Fruit fly (Drosophila melanogaster) whole organism, wandering third instar larva: ENCODE measurements around the gene Lsm12a.

Experiments
- CG32264 ChIP-seq: fragments of 200-800 bp; sonication (Bioruptor generic); optimal IDR thresholded peaks from 2 replicates; lab custom pipeline; 2016; ENCODE audit warnings: missing biosample characterization, missing genetic modification characterization
- Dfd ChIP-seq: fragments of >200 bp; optimal IDR thresholded peaks from 2 replicates; lab custom pipeline; 2017; ENCODE audit warnings: missing biosample characterization, missing genetic modification characterization
- Dif ChIP-seq: fragments of 200-275, 200-300 bp; sonication (Bioruptor generic); optimal IDR thresholded peaks from 2 replicates; lab custom pipeline; 2018; ENCODE audit warnings: missing biosample characterization, missing genetic modification characterization; ENCODE audit not compliant: partially characterized antibody
- GATAd ChIP-seq: sonication (Bioruptor generic); optimal IDR thresholded peaks from 2 replicates; lab custom pipeline; 2016; ENCODE audit warnings: missing biosample characterization, missing genetic modification characterization
- Hnf4 ChIP-seq: fragments of 200-800 bp; sonication (Bioruptor generic); optimal IDR thresholded peaks from 2 replicates; lab custom pipeline; 2016; ENCODE audit warnings: missing biosample characterization, mild to moderate bottlenecking, missing genetic modification characterization
- Hr78 ChIP-seq: fragments of >200 bp; optimal IDR thresholded peaks from 2 replicates; lab custom pipeline; 2017; ENCODE audit warnings: missing biosample characterization, missing genetic modification characterization
- Hr83 ChIP-seq: fragments of 200-300 bp; sonication (Bioruptor generic); optimal IDR thresholded peaks from 2 replicates; lab custom pipeline; 2016; ENCODE audit warnings: missing biosample characterization, mild to moderate bottlenecking, missing genetic modification characterization, moderate library complexity; ENCODE audit not compliant: poor library complexity, severe bottlenecking
- Mio ChIP-seq: sonication (Bioruptor generic); optimal IDR thresholded peaks from 2 replicates; lab custom pipeline; 2016; ENCODE audit warnings: missing biosample characterization, missing genetic modification characterization
- Myc ChIP-seq: fragments of >200 bp; optimal IDR thresholded peaks from 2 replicates; lab custom pipeline; 2017
- OdsH ChIP-seq: fragments of 200-800 bp; sonication (Bioruptor generic); optimal IDR thresholded peaks from 2 replicates; lab custom pipeline; 2016; ENCODE audit warnings: missing biosample characterization, mild to moderate bottlenecking, missing genetic modification characterization
- br ChIP-seq: fragments of 200-800 bp; sonication (Bioruptor generic); optimal IDR thresholded peaks from 2 replicates; lab custom pipeline; 2016; ENCODE audit warnings: missing biosample characterization, missing genetic modification characterization
- brk ChIP-seq: fragments of 200-800 bp; sonication (Bioruptor generic); optimal IDR thresholded peaks from 2 replicates; lab custom pipeline; 2016; ENCODE audit warnings: missing biosample characterization, mild to moderate bottlenecking, missing genetic modification characterization
- dmrt93B ChIP-seq: fragments of 200-800 bp; sonication (Bioruptor generic); optimal IDR thresholded peaks from 2 replicates; lab custom pipeline; 2018; ENCODE audit warnings: missing biosample characterization, mild to moderate bottlenecking, missing genetic modification characterization
- ey ChIP-seq: fragments of 200-800 bp; sonication (Bioruptor generic); optimal IDR thresholded peaks from 2 replicates; lab custom pipeline; 2016; ENCODE audit warnings: missing biosample characterization, missing genetic modification characterization
- h ChIP-seq: fragments of 200-800 bp; sonication (Bioruptor generic); optimal IDR thresholded peaks from 3 replicates; lab custom pipeline; 2016; ENCODE audit warnings: missing biosample characterization, mild to moderate bottlenecking, missing genetic modification characterization
- jim ChIP-seq: fragments of 175-275, 200-325 bp; sonication (Bioruptor generic); optimal IDR thresholded peaks from 2 replicates; lab custom pipeline; 2016; ENCODE audit warnings: missing biosample characterization, mild to moderate bottlenecking, missing genetic modification characterization
- psq ChIP-seq: fragments of 200-800 bp; sonication (Bioruptor generic); optimal IDR thresholded peaks from 3 replicates; lab custom pipeline; 2017; ENCODE audit warnings: missing biosample characterization, mild to moderate bottlenecking, missing genetic modification characterization, moderate library complexity
- sage ChIP-seq: fragments of 200-800 bp; sonication (Bioruptor generic); optimal IDR thresholded peaks from 2 replicates; lab custom pipeline; 2016; ENCODE audit warnings: missing biosample characterization, mild to moderate bottlenecking, missing genetic modification characterization
- sv ChIP-seq: fragments of 200-800 bp; sonication (Bioruptor generic); optimal IDR thresholded peaks from 3 replicates; lab custom pipeline; 2016; ENCODE audit warnings: missing biosample characterization, missing genetic modification characterization
- tai ChIP-seq: sonication (Bioruptor generic); optimal IDR thresholded peaks from 2 replicates; lab custom pipeline; 2016; ENCODE audit warnings: missing biosample characterization, missing genetic modification characterization

Lsm12a gene

DNA sequence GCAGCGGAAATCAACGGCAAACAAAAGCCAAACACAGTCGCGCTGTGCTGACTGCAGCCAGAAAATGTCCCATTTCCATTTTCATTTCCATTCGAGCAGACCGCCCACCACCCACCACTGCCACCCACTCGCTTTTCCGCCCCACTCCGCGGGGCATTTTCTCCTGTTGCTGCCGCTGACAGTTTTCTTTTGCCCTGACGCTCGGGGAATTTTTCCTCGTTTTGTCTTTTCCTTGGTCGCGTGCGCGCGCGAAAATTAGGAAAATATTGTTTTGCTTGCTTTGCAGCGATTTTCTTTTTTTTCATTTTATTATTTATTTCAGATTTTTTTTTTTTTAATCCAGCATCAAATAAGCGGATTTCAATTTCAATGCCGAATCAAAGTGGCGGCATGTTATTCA lies 31.9 kb downstream of the Lsm12a start:
- no peak for TF ChIP-seq psq (GFP tag; lab: Kevin White, UChicago)
- TF ChIP-seq GATAd (GFP tag; lab: Kevin White, UChicago) = no peak
- TF ChIP-seq jim (GFP tag; lab: Kevin White, UChicago) = no peak
- TF ChIP-seq, all 38 proteins: peak for 0

DNA sequence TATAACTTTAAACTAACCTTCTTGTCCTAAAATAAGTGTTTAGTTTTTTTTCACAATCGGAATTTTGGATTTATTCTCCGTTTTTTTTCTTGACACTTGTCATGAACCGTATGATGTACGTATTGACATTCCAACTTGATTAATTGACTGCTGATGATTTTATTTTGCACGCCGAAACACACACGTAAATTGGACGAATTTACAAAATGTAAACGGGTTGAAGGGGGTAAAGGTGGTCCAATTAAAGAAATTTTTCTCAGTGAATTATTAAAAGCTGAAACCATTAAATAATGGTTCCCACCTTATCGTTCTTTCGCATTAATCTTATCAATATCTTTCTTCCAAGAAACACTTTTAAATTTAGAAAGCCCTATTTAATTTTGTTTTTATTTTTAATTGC lies 38.1 kb downstream of the Lsm12a start, which contains the start of gene Uch-L5R:
Uch-L5R (minus strand) TSS at position 101 of the 400 bp plus-strand sequence.
- no peak for TF ChIP-seq h (GFP tag; lab: Kevin White, UChicago)
- TF ChIP-seq jim (GFP tag; lab: Kevin White, UChicago) = no peak
- TF ChIP-seq Hr83 (GFP tag; lab: Kevin White, UChicago) = no peak
- no peak for TF ChIP-seq dmrt93B (GFP tag; lab: Kevin White, UChicago)
- no peak for TF ChIP-seq Dfd (GFP tag; lab: Kevin White, UChicago)

DNA sequence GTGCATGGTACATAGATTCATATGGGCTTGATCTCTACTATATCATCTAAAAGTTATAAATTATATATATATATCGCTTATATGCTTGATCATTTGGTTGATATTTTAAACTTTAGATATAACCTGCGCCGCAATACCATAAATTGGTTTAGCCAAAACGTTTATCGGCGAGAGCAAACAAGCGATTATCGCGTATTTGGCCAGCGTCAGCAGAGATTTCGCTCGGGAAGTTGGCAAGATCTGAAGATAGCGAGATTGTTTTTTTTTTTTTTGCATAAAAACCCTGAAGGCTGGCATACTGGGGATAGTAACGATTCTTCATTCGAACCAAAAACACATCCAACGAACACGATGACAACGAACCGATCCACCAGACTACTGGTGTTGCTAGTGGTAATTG lies 41.1 kb downstream of the Lsm12a start, which contains the start of gene Muc11A:
Muc11A (plus strand) TSS at position 301 of the 400 bp plus-strand sequence.
- TF ChIP-seq br (GFP tag; lab: Kevin White, UChicago) (no peak), Myc (lab: Kevin White, UChicago) (no peak), Hr78 (GFP tag; lab: Kevin White, UChicago) (no peak), sv (GFP tag; lab: Kevin White, UChicago) (no peak), CG32264 (GFP tag; lab: Kevin White, UChicago) (no peak), Mio (GFP tag; lab: Kevin White, UChicago) (no peak), Hnf4 (GFP tag; lab: Kevin White, UChicago) (no peak), ey (GFP tag; lab: Kevin White, UChicago) (no peak), Dif (GFP tag; lab: Kevin White, UChicago) (no peak), sage (GFP tag; lab: Kevin White, UChicago) (no peak), OdsH (GFP tag; lab: Kevin White, UChicago) (no peak), brk (GFP tag; lab: Kevin White, UChicago) (no peak), tai (no peak)

DNA sequence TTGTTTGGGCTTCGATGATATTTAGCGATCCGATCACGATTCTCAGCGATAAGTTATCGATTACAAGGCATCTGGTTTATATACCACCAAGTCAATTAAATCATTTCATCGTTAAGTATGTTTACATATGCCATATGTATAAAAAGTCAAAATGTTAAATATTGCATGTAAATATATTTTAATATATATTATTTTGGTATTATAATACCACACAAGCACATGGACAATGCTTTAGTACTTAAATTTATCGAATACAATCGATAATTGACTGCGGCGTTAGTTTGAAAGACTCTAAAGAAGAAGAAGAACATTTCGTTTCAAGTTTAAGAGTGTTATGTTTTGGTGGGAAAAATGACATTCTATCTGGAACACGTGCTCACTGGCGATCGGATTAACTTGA lies 51.7 kb downstream of the Lsm12a start, which contains the start of gene CG34323:
CG34323 (plus strand) TSS at position 301 of the 400 bp plus-strand sequence.
- no peak for TF ChIP-seq ey (GFP tag; lab: Kevin White, UChicago)
- no peak for TF ChIP-seq GATAd (GFP tag; lab: Kevin White, UChicago)
